Worm (Caenorhabditis elegans) whole organism, dauer: ENCODE results near the gene eyg-1.

ENCODE experiments used
- unc-62 ChIP-seq: sonication (generic microtip); optimal IDR thresholded peaks from 2 replicates; lab custom pipeline; 2017; ENCODE audit warnings: missing biosample characterization, missing genetic modification reagents, missing genetic modification characterization

eyg-1 gene

ce11 chrII:9787395-9788152 is 40.2 kb downstream of the eyg-1 start, which contains the start of gene cyp-13A2:
Gene cyp-13A2, minus strand, starts transcription at chrII:9787629.
- TF ChIP-seq unc-62 (GFP tag; lab: Kevin White, UChicago) = no peak

ce11 chrII:9786215-9786614 is 41.5 kb downstream of the eyg-1 start:
- TF ChIP-seq unc-62 (GFP tag; lab: Kevin White, UChicago) = no peak

DNA sequence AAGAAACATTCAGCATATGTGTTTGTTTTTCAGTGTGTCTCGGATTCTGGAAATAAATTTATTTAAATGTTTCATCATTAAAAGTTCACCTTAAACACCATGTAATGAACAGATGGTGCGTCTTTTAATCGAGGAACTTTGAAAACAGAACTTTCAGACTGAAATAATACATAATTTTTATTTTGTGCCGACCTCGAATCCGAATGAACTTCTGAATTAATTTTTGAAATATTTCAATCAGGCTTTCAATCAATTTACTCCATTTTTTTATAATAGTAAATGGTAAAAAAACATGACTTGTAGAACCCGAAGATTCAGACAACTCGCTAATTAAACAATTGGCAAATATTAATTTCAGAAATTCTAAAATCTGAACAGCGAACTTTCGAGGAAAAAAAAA is 45.4 kb downstream of the eyg-1 start, which contains the start of gene T10B9.14:
TSS of gene T10B9.14 (minus strand) at position 101 of the 400 bp plus-strand sequence.
- TF ChIP-seq unc-62 (GFP tag; lab: Kevin White, UChicago) = no peak

- no peak for TF ChIP-seq unc-62 (GFP tag; lab: Kevin White, UChicago)
These were observed 45.9 kb downstream of the eyg-1 start, which contains the start of gene cyp-13A1 for ce11 chrII:9781842-9782241. Gene cyp-13A1, minus strand, starts transcription at chrII:9781997.

DNA sequence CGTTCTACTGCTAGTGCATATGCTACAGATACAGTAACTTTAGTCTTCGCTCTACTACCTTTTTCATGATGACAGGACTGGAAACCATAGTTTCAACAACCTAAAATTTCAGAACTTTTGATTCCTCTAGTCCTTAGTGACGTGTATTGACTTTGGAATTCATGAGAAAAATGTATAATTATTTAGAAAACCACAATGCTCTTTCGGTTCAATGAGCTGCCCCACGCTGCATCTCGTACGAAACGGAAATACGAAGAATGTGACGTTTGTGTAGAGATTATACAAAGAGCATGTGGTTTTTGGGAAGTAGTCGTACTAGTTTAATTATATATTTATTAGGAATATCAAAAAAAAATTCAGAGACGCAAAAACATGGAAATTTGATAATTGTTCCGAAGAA is 49.3 kb downstream of the eyg-1 start:
- TF ChIP-seq unc-62 (GFP tag; lab: Kevin White, UChicago) = no peak
